Fruit fly (Drosophila melanogaster) whole organism, embryonic: ENCODE measurements around the gene CG13609.

ENCODE experiments used
- CG10321 ChIP-seq: fragments of 200-800 bp; sonication (Bioruptor generic); IDR thresholded peaks from 2 replicates; pipeline ENCODE4 v1.3.6; 2022; ENCODE audit warnings: missing biosample characterization, missing genetic modification characterization
- CG13775 ChIP-seq: fragments of 200-800 bp; sonication (Bioruptor generic); optimal IDR thresholded peaks from 3 replicates; lab custom pipeline; 2017; ENCODE audit warnings: missing biosample characterization, mild to moderate bottlenecking, missing genetic modification characterization
- CG3726 ChIP-seq: fragments of 200-800 bp; sonication (Bioruptor generic); IDR thresholded peaks from 3 replicates; pipeline ENCODE4, ENCODE4 v1.3.6; 2022; ENCODE audit warnings: missing biosample characterization, missing genetic modification characterization
- CG8944 ChIP-seq: fragments of 200-800 bp; sonication (Bioruptor generic); optimal IDR thresholded peaks from 3 replicates; lab custom pipeline; 2016; ENCODE audit warnings: missing biosample characterization, missing genetic modification characterization
- CG9609 ChIP-seq: fragments of 200-800 bp; sonication (Bioruptor generic); optimal IDR thresholded peaks from 3 replicates; lab custom pipeline; 2016; ENCODE audit warnings: missing biosample characterization, missing genetic modification characterization
- dm ChIP-seq: fragments of 200-800 bp; sonication (Bioruptor generic); optimal IDR thresholded peaks from 3 replicates; lab custom pipeline; 2016; ENCODE audit warnings: missing biosample characterization, missing genetic modification characterization
- schlank ChIP-seq: fragments of 200-800 bp; sonication (Bioruptor generic); optimal IDR thresholded peaks from 2 replicates; lab custom pipeline; 2018; ENCODE audit warnings: missing biosample characterization, mild to moderate bottlenecking, missing genetic modification characterization
- sisA ChIP-seq: fragments of 200-800 bp; sonication (Bioruptor generic); IDR thresholded peaks from 2 replicates; pipeline ENCODE4 v1.3.6; 2022; ENCODE audit warnings: missing biosample characterization, missing genetic modification characterization
- slp2 ChIP-seq: fragments of 200-800 bp; sonication (Bioruptor generic); optimal IDR thresholded peaks from 2 replicates; lab custom pipeline; 2016; ENCODE audit warnings: missing biosample characterization, missing genetic modification characterization
- stwl ChIP-seq: fragments of 200-800 bp; sonication (Bioruptor generic); optimal IDR thresholded peaks from 3 replicates; lab custom pipeline; 2018; ENCODE audit warnings: missing biosample characterization, mild to moderate bottlenecking, missing genetic modification characterization, moderate library complexity
- toy ChIP-seq: fragments of 200-800 bp; sonication (Bioruptor generic); IDR thresholded peaks from 2 replicates; pipeline ENCODE4 v1.3.6; 2022; ENCODE audit warnings: missing biosample characterization, missing genetic modification characterization
- ttk ChIP-seq: fragments of 200-800 bp; sonication (Bioruptor generic); IDR thresholded peaks from 2 replicates; pipeline ENCODE4 v2.1.2; 2022; ENCODE audit warnings: missing biosample characterization, missing genetic modification characterization

DNA sequence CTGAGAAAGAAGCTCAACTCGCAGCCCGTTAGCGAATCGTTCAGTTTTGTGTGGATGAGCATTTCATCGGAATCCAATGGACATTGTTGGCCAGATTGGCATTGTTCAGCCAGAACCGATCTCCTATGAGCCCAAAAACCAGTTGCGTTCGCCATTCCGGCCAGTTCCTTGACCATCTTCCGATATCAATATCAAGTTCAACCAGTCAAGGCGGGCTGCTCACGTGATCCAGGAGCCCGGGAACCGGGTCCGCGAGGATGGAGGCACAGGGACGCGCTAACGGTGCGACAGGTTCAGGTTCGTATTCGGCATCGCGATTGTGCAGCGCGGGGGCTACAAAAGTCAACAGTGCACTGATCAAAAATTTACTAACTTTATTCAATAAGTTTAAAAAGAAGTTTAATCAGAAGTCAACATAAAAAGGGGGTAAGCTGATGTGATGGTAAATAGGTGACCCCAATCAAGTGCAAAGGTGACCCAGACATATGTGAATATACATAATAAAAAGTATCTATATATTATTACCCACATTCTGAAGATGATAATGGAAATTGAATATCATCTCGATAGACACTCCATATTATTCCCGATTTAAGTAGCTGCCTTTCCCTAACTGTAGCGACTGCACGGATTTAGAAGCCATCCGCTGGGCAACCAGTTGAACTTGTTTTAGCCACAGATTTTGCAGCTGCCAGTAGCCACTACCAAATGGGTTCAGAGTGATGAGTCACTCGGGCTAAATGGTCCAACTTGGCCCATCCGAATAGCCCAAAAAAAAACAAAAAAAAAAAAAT, 40.2 kb downstream of the CG13609 start:
- TF ChIP-seq dm (GFP tag; lab: Kevin White, UChicago) (no peak), CG10321 (GFP tag; lab: Robert Waterston, UW) (no peak), CG13775 (GFP tag; lab: Kevin White, UChicago) (no peak), slp2 (GFP tag; lab: Kevin White, UChicago) (no peak), schlank (no peak), ttk (no peak), toy (GFP tag; lab: Robert Waterston, UW) (no peak), CG8944 (GFP tag; lab: Kevin White, UChicago) (no peak), CG9609 (GFP tag; lab: Kevin White, UChicago) (no peak), sisA (GFP tag; lab: Robert Waterston, UW) (no peak), stwl (tag; lab: Kevin White, UChicago) (no peak), CG3726 (GFP tag; lab: Robert Waterston, UW) (no peak)
